Worm (Caenorhabditis elegans): ENCODE results near the gene T09A5.14.

Gene T09A5.14

DNA sequence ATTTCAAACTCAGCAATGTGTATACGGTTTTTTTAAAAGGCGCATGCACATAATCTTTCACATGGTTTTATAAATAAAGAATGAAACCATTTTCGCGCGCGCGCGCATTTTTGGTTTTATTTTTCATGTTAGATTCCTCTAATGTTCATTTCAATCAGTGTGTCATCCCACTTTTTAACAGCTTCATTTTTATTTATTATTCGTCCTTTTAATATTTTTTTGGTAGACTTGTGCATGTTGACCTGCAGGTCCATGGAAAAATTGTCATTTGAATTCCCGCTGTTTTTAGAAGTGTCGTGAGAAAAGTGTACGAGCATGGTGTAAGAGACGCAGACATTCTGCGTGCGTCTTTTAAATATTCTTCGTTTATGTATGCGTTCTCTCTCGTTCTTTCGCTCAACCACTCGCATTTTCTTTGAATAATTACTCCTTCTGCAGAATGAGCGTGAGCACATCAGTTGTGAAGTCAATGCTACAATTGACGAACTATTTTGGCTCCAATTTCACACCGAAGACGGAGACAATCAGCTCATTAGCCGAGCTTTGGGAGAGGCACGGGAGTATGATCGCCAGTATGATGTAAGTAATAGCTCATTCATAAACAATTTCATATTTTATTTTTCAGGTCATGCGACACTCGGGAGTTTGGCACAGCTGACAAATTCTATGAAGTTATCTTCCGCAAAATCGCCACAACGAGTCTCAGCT lies 28.2 kb downstream of the T09A5.14 start, which contains the start of gene lin-5:
Gene lin-5 (plus strand): TSS at position 354 of the 708 bp plus-strand sequence.
- TF ChIP-seq ham-2 (GFP tag; optimal IDR thresholded peaks at IDR 0.05) (no peak), M03D4.4 (tag; optimal IDR thresholded peaks at IDR 0.05) (no peak), mls-2 (tag; optimal IDR thresholded peaks at IDR 0.05) (peak; percentile 48), lin-32 (GFP tag; optimal IDR thresholded peaks at IDR 0.05) (no peak), unc-120 (tag; optimal IDR thresholded peaks at IDR 0.05; ENCODE audit: poor library complexity, severe bottlenecking) (peak; percentile 44), mep-1 (tag; optimal IDR thresholded peaks at IDR 0.05) (no peak), drap-1 (GFP tag; optimal IDR thresholded peaks at IDR 0.05) (peak; percentile 4), unc-62 (GFP tag; optimal IDR thresholded peaks at IDR 0.05) (peak; percentile 25), lsy-2 (tag; optimal IDR thresholded peaks at IDR 0.05) (peak; percentile 27), ces-1 (GFP tag; optimal IDR thresholded peaks at IDR 0.05) (peak; percentile 45), lin-13 (tag; optimal IDR thresholded peaks at IDR 0.05) (peak; percentile 31), hlh-1 (tag; optimal IDR thresholded peaks at IDR 0.05) (peak; percentile 22)

DNA sequence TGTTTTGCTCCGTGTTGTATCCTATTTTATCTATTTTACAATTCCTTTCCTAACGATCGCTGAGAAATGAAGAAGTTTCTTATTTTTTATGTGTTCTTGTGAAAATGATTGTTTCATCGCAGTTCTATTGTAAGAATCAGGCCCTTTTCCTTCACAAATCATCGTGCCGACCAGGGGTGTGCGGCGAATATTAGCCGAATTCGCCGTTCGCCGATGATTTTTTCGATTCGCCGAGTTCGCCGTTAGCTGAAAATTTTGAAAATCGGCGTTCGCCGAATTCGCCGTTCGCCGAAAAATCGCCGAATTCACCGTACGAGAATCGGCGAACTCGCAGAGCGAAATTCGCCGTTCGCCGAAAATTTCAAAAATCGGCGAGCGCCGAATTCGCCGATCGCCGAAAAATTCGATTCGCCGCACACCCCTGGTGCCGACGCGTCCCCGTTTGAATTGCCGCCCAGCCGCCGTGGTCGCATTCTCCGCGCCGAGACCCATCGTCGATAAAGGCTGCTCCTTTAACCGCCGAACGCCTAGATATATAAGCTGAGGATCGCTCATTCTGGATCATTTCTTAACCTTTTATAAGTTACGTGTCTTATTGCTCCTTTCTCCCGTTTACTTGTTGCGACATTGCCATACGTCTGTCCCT lies 31.4 kb downstream of the T09A5.14 start:
- TF ChIP-seq ceh-39 (tag; optimal IDR thresholded peaks at IDR 0.05) = no peak
- TF ChIP-seq nhr-12 (tag; optimal IDR thresholded peaks at IDR 0.05) = no peak
- peak; percentile 20 for TF ChIP-seq sptf-1 (tag; optimal IDR thresholded peaks at IDR 0.05)

DNA sequence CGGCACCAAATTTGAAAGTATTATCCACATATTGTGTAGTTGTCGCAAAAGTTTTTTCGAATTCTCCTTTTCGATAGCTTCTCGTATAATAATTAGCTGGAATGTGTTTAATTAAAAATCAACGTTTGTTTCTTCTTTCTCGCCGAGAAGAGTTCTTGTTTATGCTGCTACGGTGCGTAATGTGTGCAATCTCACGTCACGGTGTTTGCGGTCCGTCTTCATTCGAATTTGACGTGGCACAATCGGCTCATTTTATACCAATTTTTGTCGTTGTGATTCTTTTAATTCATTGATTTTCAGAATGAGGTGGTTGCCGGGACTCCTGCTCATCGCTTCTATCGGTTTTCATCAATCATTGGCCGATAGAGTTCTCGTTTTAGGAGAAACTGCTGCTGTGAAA lies 32.1 kb downstream of the T09A5.14 start, which contains the start of gene ostb-1:
Gene ostb-1 (plus strand): TSS at position 301 of the 400 bp plus-strand sequence.
- no peak for TF ChIP-seq bed-3 (GFP tag; optimal IDR thresholded peaks at IDR 0.05)
- TF ChIP-seq pha-4 (tag; optimal IDR thresholded peaks at IDR 0.05) = peak; percentile 19
- no peak for TF ChIP-seq drap-1 (GFP tag; optimal IDR thresholded peaks at IDR 0.05)
- TF ChIP-seq cnd-1 (tag; optimal IDR thresholded peaks at IDR 0.05) = no peak
- no peak for TF ChIP-seq M03D4.4 (tag; optimal IDR thresholded peaks at IDR 0.05)
- no peak for TF ChIP-seq lin-13 (tag; optimal IDR thresholded peaks at IDR 0.05)
- no peak for TF ChIP-seq tbx-8 (GFP tag; optimal IDR thresholded peaks at IDR 0.05)
- TF ChIP-seq nhr-2 (tag; optimal IDR thresholded peaks at IDR 0.05) = no peak
- TF ChIP-seq hlh-1 (tag; optimal IDR thresholded peaks at IDR 0.05) = no peak
- TF ChIP-seq ceh-39 (tag; optimal IDR thresholded peaks at IDR 0.05) = no peak
- TF ChIP-seq lsy-2 (tag; optimal IDR thresholded peaks at IDR 0.05) = peak; percentile 79
- no peak for TF ChIP-seq flh-1 (GFP tag; optimal IDR thresholded peaks at IDR 0.05)
- TF ChIP-seq zip-8 (tag; optimal IDR thresholded peaks at IDR 0.05) = no peak
- peak; percentile 18 for TF ChIP-seq mep-1 (tag; optimal IDR thresholded peaks at IDR 0.05)
- no peak for TF ChIP-seq nhr-12 (tag; optimal IDR thresholded peaks at IDR 0.05)
- TF ChIP-seq ham-2 (GFP tag; optimal IDR thresholded peaks at IDR 0.05) = no peak
- no peak for TF ChIP-seq snpc-4 (tag; optimal IDR thresholded peaks at IDR 0.05)
- no peak for TF ChIP-seq ztf-11 (tag; optimal IDR thresholded peaks at IDR 0.05)
- TF ChIP-seq sem-2 (GFP tag; optimal IDR thresholded peaks at IDR 0.05) = no peak
- TF ChIP-seq lin-32 (GFP tag; optimal IDR thresholded peaks at IDR 0.05) = no peak
- TF ChIP-seq elt-3 (tag; optimal IDR thresholded peaks at IDR 0.05) = no peak
- TF ChIP-seq nhr-28 (tag; optimal IDR thresholded peaks at IDR 0.05) = no peak
- TF ChIP-seq sptf-1 (tag; optimal IDR thresholded peaks at IDR 0.05) = no peak
- TF ChIP-seq mab-5 (tag; optimal IDR thresholded peaks at IDR 0.05) = no peak
- TF ChIP-seq ceh-43 (GFP tag; optimal IDR thresholded peaks at IDR 0.05) = no peak
- TF ChIP-seq ces-1 (GFP tag; optimal IDR thresholded peaks at IDR 0.05) = peak; percentile 19
- TF ChIP-seq unc-62 (GFP tag; optimal IDR thresholded peaks at IDR 0.05) = no peak

DNA sequence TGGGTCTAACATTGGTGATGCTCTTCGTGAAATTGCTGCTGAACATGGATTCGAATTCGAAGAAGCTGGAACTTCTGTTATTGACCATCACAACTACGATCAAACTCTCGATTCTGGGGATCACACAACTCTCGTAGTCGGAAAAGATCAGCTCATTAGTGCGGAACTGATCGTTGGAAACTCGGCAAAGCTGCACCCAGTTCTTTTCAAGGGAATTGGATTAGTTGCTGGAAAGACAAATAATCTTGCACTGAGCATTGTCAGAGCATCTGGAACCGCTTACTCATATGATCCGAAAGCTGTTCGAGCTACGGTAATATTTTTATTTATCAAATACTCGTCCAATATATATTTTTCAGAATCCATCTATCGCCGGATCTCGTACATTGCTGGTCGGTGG lies 32.7 kb downstream of the T09A5.14 start:
- no peak for TF ChIP-seq flh-1 (GFP tag; optimal IDR thresholded peaks at IDR 0.05)
- no peak for TF ChIP-seq nhr-76 (tag; optimal IDR thresholded peaks at IDR 0.05)
- no peak for TF ChIP-seq elt-1 (tag; optimal IDR thresholded peaks at IDR 0.05; ENCODE audit: borderline replicate concordance, insufficient read depth)
- no peak for TF ChIP-seq mab-5 (tag; optimal IDR thresholded peaks at IDR 0.05)
- TF ChIP-seq unc-62 (GFP tag; optimal IDR thresholded peaks at IDR 0.05) = no peak
- no peak for TF ChIP-seq lin-13 (tag; optimal IDR thresholded peaks at IDR 0.05)
- TF ChIP-seq unc-39 (tag; optimal IDR thresholded peaks at IDR 0.05) = no peak
- TF ChIP-seq ceh-83 (GFP tag; optimal IDR thresholded peaks at IDR 0.05) = no peak
- no peak for TF ChIP-seq mls-2 (tag; optimal IDR thresholded peaks at IDR 0.05)
- no peak for TF ChIP-seq sem-2 (GFP tag; optimal IDR thresholded peaks at IDR 0.05)
- no peak for TF ChIP-seq snpc-4 (tag; optimal IDR thresholded peaks at IDR 0.05)
- TF ChIP-seq nhr-2 (tag; optimal IDR thresholded peaks at IDR 0.05) = no peak
- no peak for TF ChIP-seq unc-120 (tag; optimal IDR thresholded peaks at IDR 0.05; ENCODE audit: poor library complexity, severe bottlenecking)
- TF ChIP-seq drap-1 (GFP tag; optimal IDR thresholded peaks at IDR 0.05) = no peak
- TF ChIP-seq M03D4.4 (tag; optimal IDR thresholded peaks at IDR 0.05) = no peak
- no peak for TF ChIP-seq blmp-1 (tag; optimal IDR thresholded peaks at IDR 0.05)
- TF ChIP-seq tbx-8 (GFP tag; optimal IDR thresholded peaks at IDR 0.05) = no peak
